Fruit fly (Drosophila melanogaster): ENCODE data around the gene Dci.

The Dci gene

DNA sequence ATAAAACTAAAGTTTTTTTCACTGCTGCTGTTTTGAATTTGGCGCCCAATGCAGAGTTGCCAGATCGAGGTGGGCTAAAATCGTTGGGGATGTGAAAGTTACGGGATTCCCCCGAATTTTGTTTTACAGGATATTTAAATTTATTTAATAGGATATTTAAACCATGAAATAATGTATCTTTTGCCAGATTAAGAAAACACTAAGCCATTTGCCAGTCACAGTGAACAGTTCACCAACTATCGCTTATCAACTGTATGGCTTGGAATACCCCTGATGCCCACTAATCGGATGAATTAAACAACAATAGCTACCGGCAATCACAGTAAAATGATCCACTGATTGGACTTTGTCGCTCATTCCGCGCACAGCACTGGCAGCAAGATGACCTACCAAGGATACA, at the start of gene Dci (continued):
- peak; percentile 33; the same call in 1 of the 2 replicates for TF ChIP-seq Nf-YA (GFP tag; IDR thresholded peaks at IDR 0.05)
- TF ChIP-seq grau (tag; optimal IDR thresholded peaks at IDR 0.05): peak; percentile 71
- peak; percentile 68 for TF ChIP-seq CG9215 (GFP tag; IDR thresholded peaks at IDR 0.05)
- no peak for TF ChIP-seq odd (GFP tag; optimal IDR thresholded peaks at IDR 0.05)
- peak; percentile 82 for TF ChIP-seq Bgb (GFP tag; IDR thresholded peaks at IDR 0.05; ENCODE audit: partially characterized antibody)
- TF ChIP-seq Neu2 (GFP tag; optimal IDR thresholded peaks at IDR 0.05; ENCODE audit: borderline replicate concordance): peak; percentile 52
- no peak for TF ChIP-seq tll (GFP tag; optimal IDR thresholded peaks at IDR 0.05)
- TF ChIP-seq CG5180 (GFP tag; optimal IDR thresholded peaks at IDR 0.05): no peak
- TF ChIP-seq CG12659 (GFP tag; optimal IDR thresholded peaks at IDR 0.05): peak; percentile 65
- no peak for TF ChIP-seq sr (GFP tag; IDR thresholded peaks at IDR 0.05)
- TF ChIP-seq CG32767 (GFP tag; IDR thresholded peaks at IDR 0.05): peak; percentile 62; the same call in 1 of the 2 replicates
- peak; percentile 35 for TF ChIP-seq vfl (GFP tag; optimal IDR thresholded peaks at IDR 0.05)
- peak; percentile 14 for TF ChIP-seq CG9797 (GFP tag; optimal IDR thresholded peaks at IDR 0.05)
- TF ChIP-seq nmo (GFP tag; optimal IDR thresholded peaks at IDR 0.05): peak; percentile 74
- TF ChIP-seq gcm (GFP tag; optimal IDR thresholded peaks at IDR 0.05): no peak
- peak; percentile 10 for TF ChIP-seq caup (GFP tag; optimal IDR thresholded peaks at IDR 0.05; ENCODE audit: severe bottlenecking)
- no peak for TF ChIP-seq pb (GFP tag; optimal IDR thresholded peaks at IDR 0.05)
- TF ChIP-seq CG18599 (GFP tag; optimal IDR thresholded peaks at IDR 0.05): peak; percentile 72
- peak in 1 of 2 experiments; percentile 69 for TF ChIP-seq Pdp1 (GFP tag; optimal IDR thresholded peaks at IDR 0.05)
- TF ChIP-seq sug (tag; optimal IDR thresholded peaks at IDR 0.05): no peak
- TF ChIP-seq chif (GFP tag; optimal IDR thresholded peaks at IDR 0.05): peak; percentile 72 to 73
- no peak for TF ChIP-seq grn (GFP tag; optimal IDR thresholded peaks at IDR 0.05)
- TF ChIP-seq Jarid2 (GFP tag; optimal IDR thresholded peaks at IDR 0.05): no peak
- TF ChIP-seq CG10209 (GFP tag; optimal IDR thresholded peaks at IDR 0.05): peak; percentile 62
- TF ChIP-seq pho (GFP tag; optimal IDR thresholded peaks at IDR 0.05): peak; percentile 47
- peak; percentile 49 for TF ChIP-seq CG30431 (GFP tag; optimal IDR thresholded peaks at IDR 0.05)
- no peak for TF ChIP-seq pros (GFP tag; optimal IDR thresholded peaks at IDR 0.05)
- peak; percentile 63 for TF ChIP-seq shn (GFP tag; optimal IDR thresholded peaks at IDR 0.05)
- TF ChIP-seq CG6813 (GFP tag; optimal IDR thresholded peaks at IDR 0.05): no peak
- TF ChIP-seq CG14965 (GFP tag; optimal IDR thresholded peaks at IDR 0.05; ENCODE audit: borderline replicate concordance): no peak
- TF ChIP-seq HHEX (GFP tag; optimal IDR thresholded peaks at IDR 0.05): no peak
- peak; percentile 72 for TF ChIP-seq Max (GFP tag; optimal IDR thresholded peaks at IDR 0.05)
- no peak for TF ChIP-seq CG6175 (GFP tag; IDR thresholded peaks at IDR 0.05)
- TF ChIP-seq sqz (GFP tag; optimal IDR thresholded peaks at IDR 0.05): no peak
- TF ChIP-seq C15 (GFP tag; IDR thresholded peaks at IDR 0.05): peak; percentile 43; the same call in 1 of the 3 replicates
- no peak for TF ChIP-seq Sry-β (GFP tag; optimal IDR thresholded peaks at IDR 0.05)
- no peak for TF ChIP-seq MESR4 (GFP tag; optimal IDR thresholded peaks at IDR 0.05)
- peak; percentile 28 for TF ChIP-seq CTCF (GFP tag; optimal IDR thresholded peaks at IDR 0.05)
- peak; percentile 62 for TF ChIP-seq pnt (GFP tag; optimal IDR thresholded peaks at IDR 0.05)
- TF ChIP-seq ro (GFP tag; IDR thresholded peaks at IDR 0.05): peak; percentile 10; the same call in 1 of the 2 replicates
- peak; percentile 43 for TF ChIP-seq CG15696 (tag; optimal IDR thresholded peaks at IDR 0.05)
- no peak for TF ChIP-seq mirr (GFP tag; optimal IDR thresholded peaks at IDR 0.05)
- peak; percentile 59; the same call in 1 of the 2 replicates for TF ChIP-seq danr (GFP tag; IDR thresholded peaks at IDR 0.05)
- TF ChIP-seq Meics (GFP tag; optimal IDR thresholded peaks at IDR 0.05): peak; percentile 54
- peak; percentile 97 for TF ChIP-seq wek (GFP tag; optimal IDR thresholded peaks at IDR 0.05)
- TF ChIP-seq kay (GFP tag; optimal IDR thresholded peaks at IDR 0.05): no peak
- TF ChIP-seq tio (GFP tag; optimal IDR thresholded peaks at IDR 0.05): peak; percentile 57
- no peak for TF ChIP-seq CG6683 (GFP tag; optimal IDR thresholded peaks at IDR 0.05)
- no peak for TF ChIP-seq CG18011 (GFP tag; optimal IDR thresholded peaks at IDR 0.05)

Data from whole organism, embryonic.